Worm (Caenorhabditis elegans) whole organism, L2 larva: ENCODE results near the gene cpt-5.

ENCODE experiments used
- C34F6.9 ChIP-seq: fragments of 150-350 bp; optimal IDR thresholded peaks from 2 replicates; lab custom pipeline; 2014; ENCODE audit warnings: missing biosample characterization, missing genetic modification characterization
- F13H6.1 ChIP-seq: sonication (generic microtip); optimal IDR thresholded peaks from 2 replicates; lab custom pipeline; 2016; ENCODE audit warnings: missing genetic modification characterization, missing compliant biosample characterization
- R02D3.7 ChIP-seq: fragments of 150-350 bp; optimal IDR thresholded peaks from 2 replicates; lab custom pipeline; 2014; ENCODE audit warnings: missing biosample characterization, missing genetic modification characterization
- Y55F3AM.14 ChIP-seq: fragments of 200-800 bp; sonication (Bioruptor generic); optimal IDR thresholded peaks from 2 replicates; lab custom pipeline; 2018; ENCODE audit warnings: mild to moderate bottlenecking, missing genetic modification characterization, missing compliant biosample characterization
- ZK546.5 ChIP-seq: sonication (generic microtip); optimal IDR thresholded peaks from 2 replicates; lab custom pipeline; 2017; ENCODE audit warnings: missing biosample characterization, missing genetic modification characterization
- aly-2 ChIP-seq: fragments of 150-350 bp; optimal IDR thresholded peaks from 2 replicates; lab custom pipeline; 2014; ENCODE audit warnings: missing biosample characterization, missing genetic modification characterization
- blmp-1 ChIP-seq: sonication (generic microtip); optimal IDR thresholded peaks from 2 replicates; lab custom pipeline; 2017; ENCODE audit warnings: missing genetic modification characterization, mild to moderate bottlenecking, missing compliant biosample characterization, antibody characterized with exemption, moderate library complexity; ENCODE audit not compliant: insufficient read depth
- ceh-16 ChIP-seq: fragments of 150-350 bp; optimal IDR thresholded peaks from 2 replicates; lab custom pipeline; 2014; ENCODE audit warnings: missing biosample characterization, missing genetic modification characterization
- ceh-82 ChIP-seq: fragments of 150-350 bp; optimal IDR thresholded peaks from 2 replicates; lab custom pipeline; 2014; ENCODE audit warnings: missing biosample characterization, missing genetic modification characterization
- crh-2 ChIP-seq: sonication (generic microtip); optimal IDR thresholded peaks from 2 replicates; lab custom pipeline; 2017; ENCODE audit warnings: missing biosample characterization, missing genetic modification characterization
- dmd-4 ChIP-seq: sonication (generic microtip); optimal IDR thresholded peaks from 2 replicates; lab custom pipeline; 2017; ENCODE audit warnings: missing biosample characterization, missing genetic modification characterization
- elt-1 ChIP-seq: fragments of 150-350 bp; optimal IDR thresholded peaks from 2 replicates; lab custom pipeline; 2014; ENCODE audit warnings: missing biosample characterization, missing genetic modification characterization
- elt-3 ChIP-seq: sonication (generic microtip); optimal IDR thresholded peaks from 2 replicates; lab custom pipeline; 2017; ENCODE audit warnings: missing biosample characterization, missing genetic modification characterization
- fos-1 ChIP-seq: fragments of 150-350 bp; optimal IDR thresholded peaks from 2 replicates; lab custom pipeline; 2014; ENCODE audit warnings: missing biosample characterization, missing genetic modification characterization
- lin-39 ChIP-seq: fragments of 150-350 bp; optimal IDR thresholded peaks from 2 replicates; lab custom pipeline; 2014; ENCODE audit warnings: missing biosample characterization, missing genetic modification reagents, missing genetic modification characterization
- lsy-2 ChIP-seq, 2 experiments: fragments of 150-350 bp in 1 of 2; sonication (generic microtip) in 1 of 2; optimal IDR thresholded peaks; 2 replicates each; lab custom pipeline; 2014 to 2017; ENCODE audit warnings: missing biosample characterization in 2 of 2, missing genetic modification characterization in 2 of 2
- mdl-1 ChIP-seq, 2 experiments: fragments of 150-350 bp in 1 of 2; sonication (generic microtip) in 1 of 2; optimal IDR thresholded peaks; 2 replicates each; lab custom pipeline; 2017; ENCODE audit warnings: missing biosample characterization in 2 of 2, missing genetic modification characterization in 2 of 2
- nhr-10 ChIP-seq: sonication (generic microtip); optimal IDR thresholded peaks from 2 replicates; lab custom pipeline; 2017; ENCODE audit warnings: missing biosample characterization, missing genetic modification characterization
- nhr-11 ChIP-seq: fragments of 150-350 bp; optimal IDR thresholded peaks from 2 replicates; lab custom pipeline; 2014; ENCODE audit warnings: missing biosample characterization, missing genetic modification characterization
- nhr-129 ChIP-seq: fragments of 150-350 bp; optimal IDR thresholded peaks from 2 replicates; lab custom pipeline; 2014; ENCODE audit warnings: missing biosample characterization, missing genetic modification characterization
- nhr-21 ChIP-seq: fragments of 150-350 bp; optimal IDR thresholded peaks from 2 replicates; lab custom pipeline; 2014; ENCODE audit warnings: missing biosample characterization, missing genetic modification characterization
- nhr-25 ChIP-seq: fragments of 150-350 bp; sonication (generic microtip); optimal IDR thresholded peaks from 3 replicates; lab custom pipeline; 2014; ENCODE audit warnings: missing biosample characterization, missing genetic modification characterization
- nhr-6 ChIP-seq: fragments of 150-350 bp; optimal IDR thresholded peaks from 2 replicates; lab custom pipeline; 2014; ENCODE audit warnings: missing biosample characterization, missing genetic modification characterization
- nhr-77 ChIP-seq: fragments of 150-350 bp; optimal IDR thresholded peaks from 2 replicates; lab custom pipeline; 2014; ENCODE audit warnings: missing biosample characterization, missing genetic modification characterization
- skn-1 ChIP-seq: sonication (generic microtip); optimal IDR thresholded peaks from 2 replicates; lab custom pipeline; 2017; ENCODE audit warnings: missing biosample characterization, missing genetic modification characterization
- sma-3 ChIP-seq: sonication (generic microtip); optimal IDR thresholded peaks from 2 replicates; lab custom pipeline; 2016; ENCODE audit warnings: missing genetic modification reagents, missing genetic modification characterization, missing compliant biosample characterization
- sma-9 ChIP-seq, 2 experiments: fragments of 150-350 bp in 1 of 2; sonication (generic microtip) in 1 of 2; optimal IDR thresholded peaks; 2 replicates each; lab custom pipeline; 2014 to 2016; ENCODE audit warnings: missing genetic modification characterization in 2 of 2, mild to moderate bottlenecking in 1 of 2, missing biosample characterization in 1 of 2, missing compliant biosample characterization in 1 of 2, missing genetic modification reagents in 1 of 2, moderate library complexity in 1 of 2
- unc-39 ChIP-seq: fragments of 150-350 bp; optimal IDR thresholded peaks from 2 replicates; lab custom pipeline; 2014; ENCODE audit warnings: missing biosample characterization, missing genetic modification characterization
- ztf-1 ChIP-seq: fragments of 200-800 bp; sonication (Bioruptor generic); conservative IDR thresholded peaks from 2 replicates; pipeline ENCODE4 v1.3.6; 2022; ENCODE audit warnings: missing genetic modification characterization, missing compliant biosample characterization
- ztf-4 ChIP-seq: fragments of 150-350 bp; optimal IDR thresholded peaks from 2 replicates; lab custom pipeline; 2014; ENCODE audit warnings: missing biosample characterization, missing genetic modification characterization

Gene cpt-5

ce11 chrV:13890473-13890872, 17.5 kb downstream of the cpt-5 start, which contains the start of gene lbp-8:
Gene lbp-8 (plus strand): TSS chrV:13890773.
- TF ChIP-seq mdl-1 (tag; optimal IDR thresholded peaks at IDR 0.05; lab: Kevin White, UChicago) (no peak), nhr-129 (no peak), nhr-77 (tag; lab: Kevin White, UChicago) (no peak), aly-2 (tag; lab: Kevin White, UChicago) (no peak), ztf-1 (GFP tag; lab: Robert Waterston, UW) (no peak), nhr-11 (tag; lab: Kevin White, UChicago) (no peak), F13H6.1 (no peak), ZK546.5 (tag; lab: Kevin White, UChicago) (no peak), ztf-4 (tag; lab: Kevin White, UChicago) (no peak), Y55F3AM.14 (GFP tag; lab: Kevin White, UChicago) (no peak), ceh-82 (tag; lab: Kevin White, UChicago) (no peak)

- no peak for TF ChIP-seq lsy-2 (tag; optimal IDR thresholded peaks at IDR 0.05; lab: Kevin White, UChicago)
- TF ChIP-seq crh-2: no peak
- peak; percentile 1 for TF ChIP-seq sma-9 (GFP tag; optimal IDR thresholded peaks at IDR 0.05; lab: Kevin White, UChicago)
- no peak for TF ChIP-seq sma-9 (tag; optimal IDR thresholded peaks at IDR 0.05; lab: Kevin White, UChicago)
- TF ChIP-seq nhr-21 (tag; lab: Kevin White, UChicago): peak; percentile 12
These were observed 18.5 kb downstream of the cpt-5 start for ce11 chrV:13891489-13891888.

- TF ChIP-seq elt-3 (tag; lab: Kevin White, UChicago) (no peak), nhr-21 (tag; lab: Kevin White, UChicago) (peak; percentile 73), ztf-1 (GFP tag; lab: Robert Waterston, UW) (no peak), lin-39 (tag; lab: Kevin White, UChicago) (no peak), ceh-16 (tag; lab: Kevin White, UChicago) (no peak), nhr-10 (tag; lab: Kevin White, UChicago) (no peak), unc-39 (tag; lab: Kevin White, UChicago) (no peak), elt-1 (tag; lab: Kevin White, UChicago) (no peak), R02D3.7 (tag; lab: Kevin White, UChicago) (no peak), fos-1 (tag; lab: Kevin White, UChicago) (peak; percentile 60), F13H6.1 (peak; percentile 49), blmp-1 (tag; lab: Kevin White, UChicago) (peak; percentile 58), skn-1 (no peak), nhr-25 (tag; lab: Kevin White, UChicago) (peak; percentile 53), nhr-11 (tag; lab: Kevin White, UChicago) (no peak), ztf-4 (tag; lab: Kevin White, UChicago) (peak; percentile 13), sma-3 (peak; percentile 58), crh-2 (peak; percentile 74), lsy-2 (tag; optimal IDR thresholded peaks at IDR 0.05; lab: Kevin White, UChicago) (peak in 1 of 2 experiments; percentile 1), mdl-1 (tag; optimal IDR thresholded peaks at IDR 0.05; lab: Kevin White, UChicago) (peak in 1 of 2 experiments; percentile 5), dmd-4 (tag; lab: Kevin White, UChicago) (no peak), sma-9 (GFP tag; optimal IDR thresholded peaks at IDR 0.05; lab: Kevin White, UChicago) (peak; percentile 71), sma-9 (tag; optimal IDR thresholded peaks at IDR 0.05; lab: Kevin White, UChicago) (no peak), C34F6.9 (tag; lab: Kevin White, UChicago) (peak; percentile 21), nhr-129 (peak; percentile 53)
These were observed 19.7 kb downstream of the cpt-5 start, which contains the start of gene sptl-3 for ce11 chrV:13892457-13893375. Gene sptl-3 (plus strand): TSS chrV:13893325.

ce11 chrV:13893583-13893982, 20.6 kb downstream of the cpt-5 start:
- TF ChIP-seq nhr-6 (tag; lab: Kevin White, UChicago) (no peak), skn-1 (no peak), fos-1 (tag; lab: Kevin White, UChicago) (peak; percentile 96), sma-9 (GFP tag; optimal IDR thresholded peaks at IDR 0.05; lab: Kevin White, UChicago) (peak; percentile 51), sma-9 (tag; optimal IDR thresholded peaks at IDR 0.05; lab: Kevin White, UChicago) (no peak), dmd-4 (tag; lab: Kevin White, UChicago) (no peak), nhr-11 (tag; lab: Kevin White, UChicago) (no peak), crh-2 (peak; percentile 30), aly-2 (tag; lab: Kevin White, UChicago) (no peak)
